Worm (Caenorhabditis elegans) whole organism, late embryonic: ENCODE measurements around the gene rpc-1.

ENCODE experiments used
- ama-1 ChIP-seq: fragments of 150-350 bp; optimal IDR thresholded peaks from 2 replicates; lab custom pipeline; 2014
- lin-11 ChIP-seq: fragments of 200-800 bp; sonication (Bioruptor generic); optimal IDR thresholded peaks from 2 replicates; lab custom pipeline; 2018; ENCODE audit warnings: mild to moderate bottlenecking, missing genetic modification characterization, missing compliant biosample characterization
- nhr-11 ChIP-seq: fragments of 150-350 bp; optimal IDR thresholded peaks from 2 replicates; lab custom pipeline; 2014; ENCODE audit warnings: missing biosample characterization, missing genetic modification characterization
- pha-4 ChIP-seq: fragments of 150-350 bp; optimal IDR thresholded peaks from 2 replicates; lab custom pipeline; 2018; ENCODE audit warnings: missing biosample characterization, missing genetic modification reagents, missing genetic modification characterization
- rnt-1 ChIP-seq: sonication (generic microtip); optimal IDR thresholded peaks from 2 replicates; lab custom pipeline; 2016; ENCODE audit warnings: missing genetic modification characterization, missing compliant biosample characterization
- unc-42 ChIP-seq: sonication (generic microtip); optimal IDR thresholded peaks from 2 replicates; lab custom pipeline; 2016; ENCODE audit warnings: missing genotype, missing genetic modification characterization, missing compliant biosample characterization

ce11 chrIV:7190409-7190808 is 24.9 kb upstream of the rpc-1 start:
- TF ChIP-seq rnt-1 (tag; lab: Kevin White, UChicago) (no peak), unc-42 (tag; lab: Kevin White, UChicago) (no peak), nhr-11 (tag; lab: Kevin White, UChicago) (no peak), lin-11 (tag; lab: Kevin White, UChicago) (no peak), ama-1 (lab: Kevin White, UChicago) (no peak), pha-4 (tag; lab: Kevin White, UChicago) (no peak)
